Worm (Caenorhabditis elegans): ENCODE data around the gene srh-222.
A peak's percentile ranks its signal among the peaks of the same experiment; 100 is the strongest.

The srh-222 gene

ce11 chrIV:4019836-4020235 lies 40.2 kb downstream of the srh-222 start (continued):
- TF ChIP-seq zfh-2 (GFP tag; conservative IDR thresholded peaks at IDR 0.05) = peak; percentile 86
- no peak for TF ChIP-seq C17E4.6 (GFP tag; IDR thresholded peaks at IDR 0.05)
- no peak for TF ChIP-seq F37B4.10 (GFP tag; IDR thresholded peaks at IDR 0.05)
- no peak for TF ChIP-seq snpc-3.4 (tag; optimal IDR thresholded peaks at IDR 0.05)
- peak; percentile 15 for TF ChIP-seq ztf-26 (tag; optimal IDR thresholded peaks at IDR 0.05)
- peak; percentile 32; the same call in 1 of the 2 replicates for TF ChIP-seq rcor-1 (GFP tag; IDR thresholded peaks at IDR 0.05)
- peak; percentile 58 for TF ChIP-seq attf-5 (GFP tag; optimal IDR thresholded peaks at IDR 0.05)
- peak; percentile 18 for TF ChIP-seq lin-54 (GFP tag; optimal IDR thresholded peaks at IDR 0.05)
- TF ChIP-seq chd-7 (tag; optimal IDR thresholded peaks at IDR 0.05) = peak; percentile 15
- TF ChIP-seq pbrm-1 (GFP tag; IDR thresholded peaks at IDR 0.05) = 0 out of 2 replicates have a peak, but pooled peaks have one; percentile 34
- TF ChIP-seq ceh-27 (GFP tag; optimal IDR thresholded peaks at IDR 0.05) = peak; percentile 46
- no peak for TF ChIP-seq athp-1 (tag; optimal IDR thresholded peaks at IDR 0.05)
- peak; percentile 38 for TF ChIP-seq die-1 (tag; optimal IDR thresholded peaks at IDR 0.05)
- no peak for TF ChIP-seq ccch-3 (GFP tag; optimal IDR thresholded peaks at IDR 0.05)
- peak; percentile 46 for TF ChIP-seq F23B12.7 (tag; optimal IDR thresholded peaks at IDR 0.05; ENCODE audit: insufficient read depth)
- no peak for TF ChIP-seq let-607 (tag; optimal IDR thresholded peaks at IDR 0.05)
- TF ChIP-seq xnd-1 (tag; optimal IDR thresholded peaks at IDR 0.05) = no peak
- TF ChIP-seq egl-44 (GFP tag; IDR thresholded peaks at IDR 0.05) = no peak
- no peak for TF ChIP-seq Y79H2A.3 (GFP tag; conservative IDR thresholded peaks at IDR 0.05)
- TF ChIP-seq snpc-4 (GFP tag; optimal IDR thresholded peaks at IDR 0.05) = no peak
- peak in 1 of 4 experiments; percentile 29 for TF ChIP-seq snpc-4 (tag; optimal IDR thresholded peaks at IDR 0.05)
- no peak for TF ChIP-seq Y53F4B.3 (GFP tag; IDR thresholded peaks at IDR 0.05)
- peak; percentile 85 for TF ChIP-seq K12H6.12 (tag; optimal IDR thresholded peaks at IDR 0.05)
- no peak for TF ChIP-seq F57C9.4 (tag; optimal IDR thresholded peaks at IDR 0.05)
- no peak for TF ChIP-seq F57A8.1 (GFP tag; optimal IDR thresholded peaks at IDR 0.05)
- no peak for TF ChIP-seq F55B11.4 (tag; optimal IDR thresholded peaks at IDR 0.05; ENCODE audit: borderline replicate concordance, insufficient read depth)
- TF ChIP-seq nfyb-1 (GFP tag; IDR thresholded peaks at IDR 0.05) = no peak
- TF ChIP-seq ekl-4 (GFP tag; IDR thresholded peaks at IDR 0.05) = no peak
- TF ChIP-seq nfya-2 (GFP tag; IDR thresholded peaks at IDR 0.05) = no peak
- peak; percentile 84 for TF ChIP-seq nhr-80 (tag; optimal IDR thresholded peaks at IDR 0.05)
- peak; percentile 56 for TF ChIP-seq somi-1 (GFP tag; optimal IDR thresholded peaks at IDR 0.05)
- no peak for TF ChIP-seq ceh-40 (GFP tag; IDR thresholded peaks at IDR 0.05)
- no peak for TF ChIP-seq egl-18 (GFP tag; IDR thresholded peaks at IDR 0.05)
- TF ChIP-seq lin-35 (GFP tag; optimal IDR thresholded peaks at IDR 0.05) = peak in 1 of 3 experiments; percentile 62
- TF ChIP-seq mes-4 (tag; optimal IDR thresholded peaks at IDR 0.05) = no peak
- 0 out of 2 replicates have a peak, but pooled peaks have one; percentile 48 for TF ChIP-seq cebp-1 (GFP tag; IDR thresholded peaks at IDR 0.05)
- peak; percentile 71 for TF ChIP-seq cebp-1 (tag; optimal IDR thresholded peaks at IDR 0.05)

ce11 chrIV:4021847-4022780 lies 42.5 kb downstream of the srh-222 start:
- no peak for TF ChIP-seq Y53G8AR.9 (GFP tag; conservative IDR thresholded peaks at IDR 0.05)
- TF ChIP-seq F57C9.4 (tag; optimal IDR thresholded peaks at IDR 0.05) = no peak
- no peak for TF ChIP-seq lir-1 (GFP tag; conservative IDR thresholded peaks at IDR 0.05)
- no peak for TF ChIP-seq bed-1 (GFP tag; IDR thresholded peaks at IDR 0.05)
- TF ChIP-seq rcor-1 (GFP tag; IDR thresholded peaks at IDR 0.05) = no peak
- TF ChIP-seq ztf-3 (GFP tag; optimal IDR thresholded peaks at IDR 0.05) = no peak
- TF ChIP-seq ets-4 (GFP tag; optimal IDR thresholded peaks at IDR 0.05) = no peak
- no peak for TF ChIP-seq sea-2 (GFP tag; IDR thresholded peaks at IDR 0.05)
- peak; percentile 38 for TF ChIP-seq nhr-80 (tag; optimal IDR thresholded peaks at IDR 0.05)
- TF ChIP-seq chd-7 (tag; optimal IDR thresholded peaks at IDR 0.05) = no peak
- TF ChIP-seq atf-7 (tag; optimal IDR thresholded peaks at IDR 0.05) = no peak
- no peak for TF ChIP-seq hlh-26 (GFP tag; conservative IDR thresholded peaks at IDR 0.05)
- no peak for TF ChIP-seq lin-35 (GFP tag; optimal IDR thresholded peaks at IDR 0.05)
- no peak for TF ChIP-seq cebp-1 (GFP tag; IDR thresholded peaks at IDR 0.05)
- peak; percentile 8 for TF ChIP-seq cebp-1 (tag; optimal IDR thresholded peaks at IDR 0.05)
- TF ChIP-seq C06A6.2 (GFP tag; conservative IDR thresholded peaks at IDR 0.05) = no peak

Data from whole organism, young adult.